Comparison of ENCODE assay signal across 3 fruit fly cellular contexts in the genomic region with DNA sequence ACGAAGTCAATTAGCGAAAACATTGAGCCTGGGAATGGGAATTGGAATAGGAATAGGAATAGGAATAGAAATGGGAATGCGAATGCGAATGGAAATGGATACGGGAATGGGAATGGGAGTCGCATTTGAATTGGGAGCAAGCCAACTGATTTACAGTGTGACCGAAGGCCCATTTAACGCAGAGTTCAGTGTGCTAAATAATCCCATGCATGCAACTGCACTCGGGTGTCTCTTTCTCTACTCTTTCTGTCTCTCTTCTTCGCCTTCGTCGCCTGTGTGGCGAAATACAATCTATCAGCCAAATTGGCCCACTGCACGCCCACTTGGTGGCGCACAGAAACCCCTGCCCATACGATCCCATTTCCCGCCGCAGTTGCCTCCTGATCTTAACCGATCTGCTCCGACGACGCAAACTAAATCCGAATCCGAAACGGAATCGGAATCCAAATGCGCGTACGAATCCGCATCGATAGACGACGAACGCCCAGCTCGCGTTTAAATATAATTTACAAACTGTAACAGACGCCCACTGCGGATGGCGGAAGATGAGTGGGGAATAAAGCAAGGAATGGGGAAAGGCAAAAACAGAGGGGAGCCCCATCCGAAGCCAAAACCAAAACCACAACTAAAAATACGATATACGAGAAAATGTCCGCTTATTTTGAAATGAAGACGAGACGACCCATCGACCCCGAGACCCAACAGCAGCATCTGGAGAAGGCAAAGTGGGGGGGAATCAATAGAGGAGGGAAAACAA.
TF ChIP-seq lines count a peak whose summit lies in the region.

No protein-coding gene starts in this region.

- no peak for TF ChIP-seq CTCF in whole organism, embryonic (GFP tag; optimal IDR thresholded peaks at IDR 0.05; lab: Kevin White, UChicago)

TF ChIP-seq in whole organism, embryonic, 481 proteins besides CTCF, POLR2A, EP300 and RAD21 (continues in another document):
- TF ChIP-seq HmgD (GFP tag; optimal IDR thresholded peaks at IDR 0.05; lab: Kevin White, UChicago), result no peak
- TF ChIP-seq fru (optimal IDR thresholded peaks at IDR 0.05; lab: Kevin White, UChicago), result no peak
- 0 out of 3 replicates have a peak, but pooled peaks have one; percentile 31 for TF ChIP-seq CG6791 (GFP tag; IDR thresholded peaks at IDR 0.05; lab: Robert Waterston, UW; ENCODE audit: partially characterized antibody)
- TF ChIP-seq bbx (GFP tag; IDR thresholded peaks at IDR 0.05; lab: Robert Waterston, UW; ENCODE audit: partially characterized antibody), result no peak
- TF ChIP-seq Mrtf (GFP tag; IDR thresholded peaks at IDR 0.05; lab: Robert Waterston, UW), result no peak
- no peak for TF ChIP-seq Hr39 (optimal IDR thresholded peaks at IDR 0.05; lab: Kevin White, UChicago)
- peak in 1 of 2 experiments; percentile 62 for TF ChIP-seq Hr78 (GFP tag; optimal IDR thresholded peaks at IDR 0.05; lab: Kevin White, UChicago)
- TF ChIP-seq CG8924 (tag; optimal IDR thresholded peaks at IDR 0.05; lab: Kevin White, UChicago), result no peak
- no peak for TF ChIP-seq CG10654 (GFP tag; optimal IDR thresholded peaks at IDR 0.05; lab: Kevin White, UChicago)
- TF ChIP-seq Sry-β (GFP tag; optimal IDR thresholded peaks at IDR 0.05; lab: Kevin White, UChicago), result no peak
- peak; percentile 74 for TF ChIP-seq Deaf1 (tag; optimal IDR thresholded peaks at IDR 0.05; lab: Kevin White, UChicago)
- TF ChIP-seq tup (GFP tag; optimal IDR thresholded peaks at IDR 0.05; lab: Kevin White, UChicago), result no peak
- TF ChIP-seq unpg (GFP tag; optimal IDR thresholded peaks at IDR 0.05; lab: Kevin White, UChicago), result no peak
- no peak for TF ChIP-seq pum (GFP tag; optimal IDR thresholded peaks at IDR 0.05; lab: Kevin White, UChicago)
- no peak for TF ChIP-seq Hr3 (GFP tag; optimal IDR thresholded peaks at IDR 0.05; lab: Kevin White, UChicago)
- TF ChIP-seq Fer3 (tag; optimal IDR thresholded peaks at IDR 0.05; lab: Kevin White, UChicago), result no peak
- TF ChIP-seq ttk (GFP tag; IDR thresholded peaks at IDR 0.05; lab: Robert Waterston, UW), result no peak
- TF ChIP-seq CG30020 (tag; optimal IDR thresholded peaks at IDR 0.05; lab: Kevin White, UChicago), result no peak
- TF ChIP-seq dmrt11E (tag; optimal IDR thresholded peaks at IDR 0.05; lab: Kevin White, UChicago), result no peak
- no peak for TF ChIP-seq Hr51 (GFP tag; optimal IDR thresholded peaks at IDR 0.05; lab: Kevin White, UChicago)
- TF ChIP-seq da (GFP tag; optimal IDR thresholded peaks at IDR 0.05; lab: Kevin White, UChicago), result no peak
- TF ChIP-seq CG6254 (GFP tag; optimal IDR thresholded peaks at IDR 0.05; lab: Kevin White, UChicago), result no peak
- no peak for TF ChIP-seq Taf1 (GFP tag; IDR thresholded peaks at IDR 0.05; lab: Robert Waterston, UW)
- TF ChIP-seq NC2β (GFP tag; optimal IDR thresholded peaks at IDR 0.05; lab: Kevin White, UChicago), result no peak
- TF ChIP-seq pan (optimal IDR thresholded peaks at IDR 0.05; lab: Kevin White, UChicago), result no peak
- TF ChIP-seq pan (GFP tag; optimal IDR thresholded peaks at IDR 0.05 in 1 of 2, IDR thresholded peaks at IDR 0.05 in 1 of 2), result no peak
- peak; percentile 17 for TF ChIP-seq Ets65A (GFP tag; lab: Kevin White, UChicago)

TF ChIP-seq in whole organism, prepupa, 60 proteins besides CTCF, POLR2A, EP300 and RAD21:
- TF ChIP-seq pdm3 (GFP tag; optimal IDR thresholded peaks at IDR 0.05; lab: Kevin White, UChicago) (no peak), CG6163 (GFP tag; IDR thresholded peaks at IDR 0.05; lab: Robert Waterston, UW) (0 out of 3 replicates have a peak, but pooled peaks have one; percentile 8)

TF ChIP-seq in whole organism, wandering third instar larva, 38 proteins besides CTCF, POLR2A, EP300 and RAD21:
- TF ChIP-seq psq (GFP tag; optimal IDR thresholded peaks at IDR 0.05; lab: Kevin White, UChicago), result peak; percentile 3
- no peak for TF ChIP-seq ey (GFP tag; optimal IDR thresholded peaks at IDR 0.05; lab: Kevin White, UChicago)
